Fruit fly (Drosophila melanogaster): Measurements from ENCODE around the gene CG6420.

DNA sequence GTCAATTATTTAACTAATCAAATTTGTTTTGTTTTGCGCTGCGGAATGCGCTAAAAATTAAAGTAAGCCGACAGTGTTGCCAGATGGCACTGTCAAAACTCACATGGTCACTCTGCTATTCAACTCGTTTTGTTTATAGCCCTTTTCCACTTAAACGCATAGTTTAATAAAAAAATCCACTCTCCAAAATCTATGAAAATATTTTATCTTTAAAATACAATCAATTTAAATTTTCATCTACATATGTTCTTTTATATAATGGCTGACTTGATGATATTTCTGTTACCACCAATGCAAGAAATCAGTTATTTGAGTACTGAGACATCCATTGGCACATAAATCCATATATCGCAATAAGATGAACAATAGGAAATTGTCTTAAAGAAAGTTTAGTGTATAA, 7.7 kb downstream of the CG6420 start, which contains the start of gene CG6425:
- TF ChIP-seq Abd-B (GFP tag; optimal IDR thresholded peaks at IDR 0.05) (no peak), OdsH (GFP tag; optimal IDR thresholded peaks at IDR 0.05) (no peak), h (GFP tag; optimal IDR thresholded peaks at IDR 0.05) (no peak), GATAd (GFP tag; optimal IDR thresholded peaks at IDR 0.05) (no peak), Hr78 (GFP tag; optimal IDR thresholded peaks at IDR 0.05) (peak; percentile 73), Myc (optimal IDR thresholded peaks at IDR 0.05) (no peak), br (GFP tag; optimal IDR thresholded peaks at IDR 0.05) (no peak), N (GFP tag; optimal IDR thresholded peaks at IDR 0.05) (peak; percentile 88), rgr (GFP tag; optimal IDR thresholded peaks at IDR 0.05) (no peak), usp (GFP tag; optimal IDR thresholded peaks at IDR 0.05) (no peak), psq (GFP tag; optimal IDR thresholded peaks at IDR 0.05) (no peak), jim (GFP tag; optimal IDR thresholded peaks at IDR 0.05) (no peak), woc (GFP tag; optimal IDR thresholded peaks at IDR 0.05) (no peak), CG32264 (GFP tag; optimal IDR thresholded peaks at IDR 0.05) (no peak)

All from whole organism, wandering third instar larva.